Fruit fly (Drosophila melanogaster) whole organism, pupa: Measurements from ENCODE around the gene CG14332.

Experiments used
- CG10348 ChIP-seq: fragments of 200-800 bp; sonication (Bioruptor generic); IDR thresholded peaks from 2 replicates; pipeline ENCODE4 v1.3.6; 2022; ENCODE audit warnings: missing biosample characterization, missing genetic modification characterization
- CG17806 ChIP-seq: fragments of 200-800 bp; sonication (Bioruptor generic); optimal IDR thresholded peaks from 2 replicates; lab custom pipeline; 2018; ENCODE audit warnings: missing biosample characterization, mild to moderate bottlenecking, missing genetic modification characterization, moderate library complexity
- CG4496 ChIP-seq: fragments of 200-800 bp; sonication (Bioruptor generic); IDR thresholded peaks from 3 replicates; pipeline ENCODE4 v1.3.6; 2022; ENCODE audit warnings: missing biosample characterization, missing genetic modification characterization
- gl ChIP-seq: fragments of 200-800 bp; sonication (Bioruptor generic); optimal IDR thresholded peaks from 2 replicates; lab custom pipeline; 2018; ENCODE audit warnings: missing biosample characterization, mild to moderate bottlenecking, missing genetic modification characterization
- rn ChIP-seq: fragments of 200-800 bp; sonication (Bioruptor generic); IDR thresholded peaks from 2 replicates; pipeline ENCODE4 v1.3.6; 2022; ENCODE audit warnings: missing biosample characterization, missing genetic modification characterization

dm6 chr3R:17385329-17386019 lies 36.5 kb downstream of the CG14332 start:
- no peak for TF ChIP-seq CG10348 (GFP tag; lab: Robert Waterston, UW)
- peak; percentile 74; the same call in 2 of the 3 replicates for TF ChIP-seq CG4496 (GFP tag; lab: Robert Waterston, UW)
- no peak for TF ChIP-seq CG17806
- TF ChIP-seq gl (tag; lab: Kevin White, UChicago), result no peak
- TF ChIP-seq rn (GFP tag; lab: Robert Waterston, UW), result no peak
